Worm (Caenorhabditis elegans) whole organism, L2 larva: ENCODE results near the gene srt-19.
"Not testable (repeated sequence)": the region's sequence is repeated elsewhere in the genome, so short reads cannot be mapped to it uniquely, and the experiment has no call there.

Source experiments
- ama-1 ChIP-seq: fragments of 150-350 bp; optimal IDR thresholded peaks from 2 replicates; lab custom pipeline; 2018; ENCODE audit warnings: inconsistent platforms
- lin-13 ChIP-seq: fragments of 150-350 bp; optimal IDR thresholded peaks from 2 replicates; lab custom pipeline; 2014; ENCODE audit warnings: missing biosample characterization, missing genetic modification reagents, missing genetic modification characterization
- mdl-1 ChIP-seq, 2 experiments: fragments of 150-350 bp in 1 of 2; sonication (generic microtip) in 1 of 2; optimal IDR thresholded peaks; 2 replicates each; lab custom pipeline; 2017; ENCODE audit warnings: missing biosample characterization in 2 of 2, missing genetic modification characterization in 2 of 2
- nhr-10 ChIP-seq: sonication (generic microtip); optimal IDR thresholded peaks from 2 replicates; lab custom pipeline; 2017; ENCODE audit warnings: missing biosample characterization, missing genetic modification characterization
- nhr-12 ChIP-seq: fragments of 150-350 bp; optimal IDR thresholded peaks from 2 replicates; lab custom pipeline; 2014; ENCODE audit warnings: missing biosample characterization, missing genetic modification characterization
- unc-62 ChIP-seq: fragments of 150-350 bp; optimal IDR thresholded peaks from 2 replicates; lab custom pipeline; 2014; ENCODE audit warnings: missing biosample characterization, missing genetic modification reagents, missing genetic modification characterization

DNA sequence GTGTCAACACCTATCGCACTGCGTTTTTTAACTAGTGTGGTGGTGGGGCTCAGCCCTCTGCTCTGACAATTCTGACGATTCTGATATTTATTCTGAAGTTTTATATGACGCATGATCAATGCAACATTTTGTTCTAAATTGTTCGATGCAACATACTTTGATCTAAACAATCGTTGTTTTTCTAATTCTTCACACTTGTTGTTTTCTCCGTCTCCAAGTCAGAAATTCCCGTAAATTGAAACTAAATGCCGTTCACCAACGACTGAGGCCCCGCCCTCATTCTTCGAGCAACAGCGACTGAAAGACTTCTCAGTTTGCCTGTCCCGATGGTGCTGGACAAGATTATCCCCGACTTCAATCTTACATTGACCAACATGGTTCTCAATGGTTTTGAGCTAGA is at the start of gene srt-19:
- TF ChIP-seq unc-62 (GFP tag; lab: Kevin White, UChicago); lin-13 (GFP tag; lab: Kevin White, UChicago); nhr-10 (tag; lab: Kevin White, UChicago); ama-1 (lab: Kevin White, UChicago); nhr-12 (tag; lab: Kevin White, UChicago); mdl-1 (tag; optimal IDR thresholded peaks at IDR 0.05; lab: Kevin White, UChicago): not testable (repeated sequence)
